Fruit fly (Drosophila melanogaster) whole organism, embryonic: Measurements from ENCODE around the gene Evi5.

Experiments
- Atf3 ChIP-seq: fragments of 200-800 bp; sonication (Bioruptor generic); optimal IDR thresholded peaks from 3 replicates; lab custom pipeline; 2016; ENCODE audit warnings: missing biosample characterization, missing genetic modification characterization
- B-H1 ChIP-seq: fragments of 200-800 bp; sonication (Bioruptor generic); IDR thresholded peaks from 3 replicates; pipeline ENCODE4 v1.3.6; 2022; ENCODE audit warnings: missing biosample characterization, missing genetic modification characterization
- Bgb ChIP-seq: fragments of 200-800 bp; sonication (Bioruptor generic); IDR thresholded peaks from 2 replicates; pipeline ENCODE4 v1.3.6; 2022; ENCODE audit warnings: missing biosample characterization, missing genetic modification characterization; ENCODE audit not compliant: partially characterized antibody
- BtbVII ChIP-seq: fragments of 200-800 bp; sonication (Bioruptor generic); optimal IDR thresholded peaks from 3 replicates; lab custom pipeline; 2017; ENCODE audit warnings: missing biosample characterization, mild to moderate bottlenecking, missing genetic modification characterization
- CG1024 ChIP-seq: fragments of 200-800 bp; sonication (Bioruptor generic); IDR thresholded peaks from 2 replicates; pipeline ENCODE4 v1.3.6; 2022; ENCODE audit warnings: missing biosample characterization, missing genetic modification characterization
- CG10267 ChIP-seq: fragments of 200-800 bp; sonication (Bioruptor generic); optimal IDR thresholded peaks from 2 replicates; lab custom pipeline; 2018; ENCODE audit warnings: missing biosample characterization, mild to moderate bottlenecking, missing genetic modification characterization, moderate library complexity
- CG11456 ChIP-seq: fragments of 200-800 bp; sonication (Bioruptor generic); IDR thresholded peaks from 3 replicates; pipeline ENCODE4 v1.3.6; 2022; ENCODE audit warnings: missing biosample characterization, missing genetic modification characterization
- CG12769 ChIP-seq: fragments of 200-800 bp; sonication (Bioruptor generic); optimal IDR thresholded peaks from 2 replicates; lab custom pipeline; 2019; ENCODE audit warnings: missing biosample characterization, mild to moderate bottlenecking, missing genetic modification characterization, moderate library complexity
- CG12942 ChIP-seq: fragments of 200-800 bp; sonication (Bioruptor generic); optimal IDR thresholded peaks from 3 replicates; lab custom pipeline; 2016; ENCODE audit warnings: missing biosample characterization, missing genetic modification characterization
- CG14667 ChIP-seq: fragments of 200-800 bp; sonication (Bioruptor generic); IDR thresholded peaks from 2 replicates; pipeline ENCODE4 v1.3.6; 2022; ENCODE audit warnings: missing biosample characterization, missing genetic modification characterization
- CG15269 ChIP-seq: fragments of 200-800 bp; sonication (Bioruptor generic); optimal IDR thresholded peaks from 2 replicates; lab custom pipeline; 2018; ENCODE audit warnings: missing biosample characterization, mild to moderate bottlenecking, missing genetic modification characterization, moderate library complexity
- CG17361 ChIP-seq: fragments of 200-800 bp; sonication (Bioruptor generic); IDR thresholded peaks from 3 replicates; pipeline ENCODE4 v1.3.6; 2022; ENCODE audit warnings: missing biosample characterization, missing genetic modification characterization
- CG2129 ChIP-seq: fragments of 200-800 bp; sonication (Bioruptor generic); IDR thresholded peaks from 2 replicates; pipeline ENCODE4 v1.3.6; 2022; ENCODE audit warnings: missing biosample characterization, missing genetic modification characterization; ENCODE audit not compliant: partially characterized antibody
- CG33213 ChIP-seq: fragments of 200-800 bp; sonication (Bioruptor generic); optimal IDR thresholded peaks from 3 replicates; lab custom pipeline; 2016; ENCODE audit warnings: missing biosample characterization, missing genetic modification characterization
- CG34224 ChIP-seq: fragments of 200-800 bp; sonication (Bioruptor generic); IDR thresholded peaks from 3 replicates; pipeline ENCODE4 v1.3.6; 2022; ENCODE audit warnings: missing biosample characterization, missing genetic modification characterization; ENCODE audit not compliant: partially characterized antibody
- CG4404 ChIP-seq: fragments of 200-800 bp; sonication (Bioruptor generic); IDR thresholded peaks from 2 replicates; pipeline ENCODE4 v1.3.6; 2022; ENCODE audit warnings: missing biosample characterization, missing genetic modification characterization
- CG4424 ChIP-seq: fragments of 200-800 bp; sonication (Bioruptor generic); optimal IDR thresholded peaks from 3 replicates; lab custom pipeline; 2016; ENCODE audit warnings: missing biosample characterization, missing genetic modification characterization
- CG6654 ChIP-seq: fragments of 200-800 bp; sonication (Bioruptor generic); optimal IDR thresholded peaks from 2 replicates; lab custom pipeline; 2017; ENCODE audit warnings: missing biosample characterization, mild to moderate bottlenecking, missing genetic modification characterization
- CG7745 ChIP-seq: fragments of 200-800 bp; sonication (Bioruptor generic); optimal IDR thresholded peaks from 2 replicates; lab custom pipeline; 2018; ENCODE audit warnings: missing biosample characterization, mild to moderate bottlenecking, missing genetic modification characterization, moderate library complexity
- CG7839 ChIP-seq: fragments of 200-800 bp; sonication (Bioruptor generic); optimal IDR thresholded peaks from 3 replicates; lab custom pipeline; 2018; ENCODE audit warnings: missing biosample characterization, mild to moderate bottlenecking, missing genetic modification characterization, moderate library complexity
- Fer1 ChIP-seq: fragments of 200-800 bp; sonication (Bioruptor generic); optimal IDR thresholded peaks from 2 replicates; lab custom pipeline; 2017; ENCODE audit warnings: missing biosample characterization, mild to moderate bottlenecking, missing genetic modification characterization
- Gsc ChIP-seq: fragments of 200-800 bp; sonication (Bioruptor generic); IDR thresholded peaks from 2 replicates; pipeline ENCODE4 v1.3.6; 2022; ENCODE audit warnings: missing biosample characterization, missing genetic modification characterization
- HmgZ ChIP-seq: fragments of 200-800 bp; sonication (Bioruptor generic); optimal IDR thresholded peaks from 2 replicates; lab custom pipeline; 2018; ENCODE audit warnings: missing biosample characterization, mild to moderate bottlenecking, missing genetic modification characterization
- Hmx ChIP-seq: fragments of 200-800 bp; sonication (Bioruptor generic); optimal IDR thresholded peaks from 2 replicates; lab custom pipeline; 2016; ENCODE audit warnings: missing biosample characterization, missing genetic modification characterization
- Hsf ChIP-seq: fragments of 200-800 bp; sonication (Bioruptor generic); optimal IDR thresholded peaks from 3 replicates; lab custom pipeline; 2016; ENCODE audit warnings: missing biosample characterization, missing genetic modification characterization
- Med ChIP-seq: fragments of 200-800 bp; sonication (Bioruptor generic); peaks from one replicate; lab custom pipeline; 2016; ENCODE audit warnings: missing biosample characterization, missing genetic modification characterization, mild to moderate bottlenecking, inconsistent platforms, moderate library complexity
- Nf-YB ChIP-seq: fragments of 200-800 bp; sonication (Bioruptor generic); optimal IDR thresholded peaks from 3 replicates; lab custom pipeline; 2019; ENCODE audit warnings: missing biosample characterization, mild to moderate bottlenecking, missing genetic modification characterization, moderate library complexity
- Pdp1 ChIP-seq, 2 experiments: fragments of 200-800 bp; sonication (Bioruptor generic); optimal IDR thresholded peaks; 3 replicates each; lab custom pipeline; 2016; ENCODE audit warnings: missing biosample characterization in 2 of 2, missing genetic modification characterization in 2 of 2, mild to moderate bottlenecking in 1 of 2, moderate library complexity in 1 of 2
- Ptx1 ChIP-seq: fragments of 200-800 bp; sonication (Bioruptor generic); IDR thresholded peaks from 2 replicates; pipeline ENCODE4 v1.3.6; 2022; ENCODE audit warnings: missing biosample characterization, missing genetic modification characterization
- Sry-δ ChIP-seq: fragments of 200-800 bp; sonication (Bioruptor generic); optimal IDR thresholded peaks from 2 replicates; lab custom pipeline; 2016; ENCODE audit warnings: missing biosample characterization, missing genetic modification characterization
- al ChIP-seq: fragments of 200-800 bp; sonication (Bioruptor generic); IDR thresholded peaks from 2 replicates; pipeline ENCODE4 v1.3.6; 2022; ENCODE audit warnings: missing biosample characterization, missing genetic modification characterization
- aop ChIP-seq: fragments of 200-800 bp; sonication (Bioruptor generic); IDR thresholded peaks from 2 replicates; pipeline ENCODE4 v1.3.6; 2022; ENCODE audit warnings: missing biosample characterization, missing genetic modification characterization
- btn ChIP-seq: fragments of 200-800 bp; sonication (Bioruptor generic); optimal IDR thresholded peaks from 2 replicates; lab custom pipeline; 2016; ENCODE audit warnings: missing biosample characterization, missing genetic modification characterization
- crol ChIP-seq: fragments of 200-800 bp; sonication (Bioruptor generic); IDR thresholded peaks from 2 replicates; pipeline ENCODE4 v1.3.6; 2022; ENCODE audit warnings: missing biosample characterization, missing genetic modification characterization
- dimm ChIP-seq: fragments of 200-800 bp; sonication (Bioruptor generic); IDR thresholded peaks from 2 replicates; pipeline ENCODE4 v1.3.6; 2022; ENCODE audit warnings: missing biosample characterization, missing genetic modification characterization
- dysf ChIP-seq: fragments of 200-800 bp; sonication (Bioruptor generic); IDR thresholded peaks from 3 replicates; pipeline ENCODE4 v1.3.6; 2022; ENCODE audit warnings: missing biosample characterization, missing genetic modification characterization
- fd96Cb ChIP-seq: fragments of 200-800 bp; sonication (Bioruptor generic); optimal IDR thresholded peaks from 2 replicates; lab custom pipeline; 2018; ENCODE audit warnings: missing biosample characterization, mild to moderate bottlenecking, missing genetic modification characterization, moderate library complexity
- grau ChIP-seq: fragments of 200-800 bp; optimal IDR thresholded peaks from 3 replicates; lab custom pipeline; 2019; ENCODE audit warnings: missing biosample characterization, mild to moderate bottlenecking, missing genetic modification characterization, moderate library complexity
- mld ChIP-seq: fragments of 200-800 bp; sonication (Bioruptor generic); IDR thresholded peaks from 3 replicates; pipeline ENCODE4 v1.3.6; 2022; ENCODE audit warnings: missing biosample characterization, missing genetic modification characterization; ENCODE audit not compliant: partially characterized antibody
- nerfin-2 ChIP-seq: fragments of 200-800 bp; sonication (Bioruptor generic); IDR thresholded peaks from 2 replicates; pipeline ENCODE4 v1.3.6; 2022; ENCODE audit warnings: missing biosample characterization, missing genetic modification characterization; ENCODE audit not compliant: partially characterized antibody
- p53 ChIP-seq: fragments of 200-800 bp; sonication (Bioruptor generic); optimal IDR thresholded peaks from 2 replicates; lab custom pipeline; 2016; ENCODE audit warnings: missing biosample characterization, missing genetic modification characterization
- run ChIP-seq: fragments of 200-800 bp; sonication (Bioruptor generic); optimal IDR thresholded peaks from 3 replicates; lab custom pipeline; 2018; ENCODE audit warnings: missing biosample characterization, mild to moderate bottlenecking, missing genetic modification characterization
- sens ChIP-seq: fragments of 200-800 bp; sonication (Bioruptor generic); peaks from one replicate; lab custom pipeline; 2016; ENCODE audit warnings: missing biosample characterization, missing genetic modification characterization
- sqz ChIP-seq: fragments of 200-800 bp; sonication (Bioruptor generic); optimal IDR thresholded peaks from 3 replicates; lab custom pipeline; 2018; ENCODE audit warnings: missing biosample characterization, mild to moderate bottlenecking, missing genetic modification characterization
- tin ChIP-seq: fragments of 200-800 bp; sonication (Bioruptor generic); optimal IDR thresholded peaks from 3 replicates; lab custom pipeline; 2016; ENCODE audit warnings: missing biosample characterization, missing genetic modification characterization
- usp ChIP-seq: fragments of >200 bp; optimal IDR thresholded peaks from 2 replicates; lab custom pipeline; 2017; ENCODE audit warnings: missing biosample characterization, missing genetic modification characterization
- vvl ChIP-seq: fragments of 200-800 bp; sonication (Bioruptor generic); IDR thresholded peaks from 2 replicates; pipeline ENCODE4 v1.3.6; 2022; ENCODE audit warnings: missing biosample characterization, missing genetic modification characterization
- zfh1 ChIP-seq: fragments of 200-800 bp; sonication (Bioruptor generic); IDR thresholded peaks from 3 replicates; pipeline ENCODE4 v1.3.6; 2022; ENCODE audit warnings: missing biosample characterization, missing genetic modification characterization

Evi5 gene

DNA sequence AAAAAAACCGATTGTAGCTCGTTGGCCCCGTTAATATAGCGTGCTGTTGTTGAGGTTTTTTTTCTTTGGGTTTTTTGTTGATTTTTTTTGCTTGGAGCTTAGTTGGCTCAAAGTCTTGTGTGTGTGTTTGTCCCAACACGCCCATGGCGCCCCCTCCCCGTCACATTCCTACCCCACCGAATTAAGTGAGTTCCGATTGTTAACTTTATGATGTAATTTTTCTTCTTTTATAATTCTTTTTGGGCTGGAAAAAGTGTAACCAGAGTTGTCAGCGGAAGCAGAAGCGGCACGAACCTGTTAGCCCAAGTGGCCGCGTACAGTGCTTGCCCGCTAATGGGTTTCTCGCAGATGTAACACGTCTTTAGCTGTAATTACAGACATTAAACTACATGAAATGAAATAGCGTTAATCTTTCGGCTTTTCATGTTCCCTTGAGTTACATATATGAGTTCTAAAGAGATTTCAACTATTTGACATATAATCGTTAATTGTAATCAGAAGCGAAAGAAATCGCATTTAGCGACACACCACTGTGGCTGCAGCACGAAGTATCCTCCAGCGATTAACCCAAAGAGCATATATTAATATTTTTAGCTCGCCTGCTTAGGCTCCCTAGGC lies 61.1 kb downstream of the Evi5 start (continued):
- no peak for TF ChIP-seq CG12942 (GFP tag; lab: Kevin White, UChicago)
- TF ChIP-seq tin (GFP tag; lab: Kevin White, UChicago): no peak
- peak; percentile 4 for TF ChIP-seq Fer1 (GFP tag; lab: Kevin White, UChicago)
- TF ChIP-seq CG11456 (GFP tag; lab: Robert Waterston, UW): no peak
- TF ChIP-seq Hsf: peak; percentile 8
- no peak for TF ChIP-seq Nf-YB
- TF ChIP-seq dysf (GFP tag; lab: Robert Waterston, UW): 0 out of 3 replicates have a peak, but pooled peaks have one; percentile 31
- TF ChIP-seq Med (GFP tag; lab: Kevin White, UChicago): peak; percentile 69
- TF ChIP-seq CG4404: no peak
- peak; percentile 47 for TF ChIP-seq HmgZ (tag; lab: Kevin White, UChicago)
- TF ChIP-seq Pdp1 (GFP tag; optimal IDR thresholded peaks at IDR 0.05; lab: Kevin White, UChicago): peak in 1 of 2 experiments; percentile 61
- TF ChIP-seq crol (GFP tag; lab: Robert Waterston, UW): peak; percentile 48; the same call in 1 of the 2 replicates
- TF ChIP-seq CG4424 (GFP tag; lab: Kevin White, UChicago): no peak
- TF ChIP-seq BtbVII: no peak
- TF ChIP-seq CG7745 (tag; lab: Kevin White, UChicago): no peak
- peak; percentile 53 for TF ChIP-seq sens
- no peak for TF ChIP-seq al
- TF ChIP-seq run (tag; lab: Kevin White, UChicago): no peak
- no peak for TF ChIP-seq fd96Cb (tag; lab: Kevin White, UChicago)
- TF ChIP-seq CG10267 (tag; lab: Kevin White, UChicago): no peak
- TF ChIP-seq Sry-δ: no peak
- TF ChIP-seq CG6654: no peak
- no peak for TF ChIP-seq CG17361
- no peak for TF ChIP-seq CG33213 (GFP tag; lab: Kevin White, UChicago)
- TF ChIP-seq CG7839 (tag; lab: Kevin White, UChicago): no peak
- TF ChIP-seq btn (GFP tag; lab: Kevin White, UChicago): no peak
- no peak for TF ChIP-seq aop
- TF ChIP-seq Ptx1 (GFP tag; lab: Robert Waterston, UW): 0 out of 2 replicates have a peak, but pooled peaks have one; percentile 29
- TF ChIP-seq Hmx (GFP tag; lab: Kevin White, UChicago): no peak
- TF ChIP-seq zfh1 (GFP tag; lab: Robert Waterston, UW): no peak
- TF ChIP-seq grau (tag; lab: Kevin White, UChicago): peak; percentile 88
- no peak for TF ChIP-seq CG14667 (GFP tag; lab: Robert Waterston, UW)
- TF ChIP-seq Bgb: no peak
- TF ChIP-seq p53: no peak
- TF ChIP-seq nerfin-2: no peak
- TF ChIP-seq usp (GFP tag; lab: Kevin White, UChicago): no peak
- TF ChIP-seq Atf3 (GFP tag; lab: Kevin White, UChicago): no peak
- TF ChIP-seq CG15269: peak; percentile 41
- no peak for TF ChIP-seq Gsc (GFP tag; lab: Robert Waterston, UW)
- TF ChIP-seq B-H1 (GFP tag; lab: Robert Waterston, UW): no peak
- TF ChIP-seq sqz (GFP tag; lab: Kevin White, UChicago): peak; percentile 90
- 0 out of 2 replicates have a peak, but pooled peaks have one; percentile 43 for TF ChIP-seq vvl (GFP tag; lab: Robert Waterston, UW)
- TF ChIP-seq CG12769: no peak
- TF ChIP-seq CG1024 (GFP tag; lab: Robert Waterston, UW): no peak
- no peak for TF ChIP-seq mld
- TF ChIP-seq dimm (GFP tag; lab: Robert Waterston, UW): no peak
- TF ChIP-seq CG34224: no peak
- TF ChIP-seq CG2129: no peak
